Worm (Caenorhabditis elegans): ENCODE measurements around the gene cyp-25A4.
A peak's percentile ranks its signal among the peaks of the same experiment; 100 is the strongest.

- TF ChIP-seq lin-39 (tag; optimal IDR thresholded peaks at IDR 0.05) (no peak), nhr-77 (tag; optimal IDR thresholded peaks at IDR 0.05) (no peak), mdl-1 (tag; optimal IDR thresholded peaks at IDR 0.05) (peak in 1 of 2 experiments; percentile 35), nhr-11 (tag; optimal IDR thresholded peaks at IDR 0.05) (no peak), ama-1 (optimal IDR thresholded peaks at IDR 0.05) (no peak), T20F7.1 (GFP tag; optimal IDR thresholded peaks at IDR 0.05) (no peak), tra-1 (GFP tag; IDR thresholded peaks at IDR 0.05) (no peak), zag-1 (tag; optimal IDR thresholded peaks at IDR 0.05) (no peak), pqm-1 (tag; optimal IDR thresholded peaks at IDR 0.05) (no peak), F10B5.3 (tag; optimal IDR thresholded peaks at IDR 0.05) (no peak), skn-1 (tag; optimal IDR thresholded peaks at IDR 0.05) (no peak)
Observed at ce11 chrIII:3809008-3809407, 42.9 kb downstream of the cyp-25A4 start, which contains the start of gene toh-1.
